Worm (Caenorhabditis elegans) whole organism, L1 larva: ENCODE results near the gene srw-84.

Experiments used
- egl-13 ChIP-seq: sonication (generic microtip); optimal IDR thresholded peaks from 2 replicates; lab custom pipeline; 2016; ENCODE audit warnings: missing genotype, missing genetic modification reagents, missing genetic modification characterization, missing compliant biosample characterization
- elt-2 ChIP-seq: sonication (generic microtip); optimal IDR thresholded peaks from 2 replicates; lab custom pipeline; 2016; ENCODE audit warnings: missing genetic modification characterization, mild to moderate bottlenecking, inconsistent platforms, missing compliant biosample characterization, missing genetic modification reagents
- fos-1 ChIP-seq: fragments of 150-350 bp; optimal IDR thresholded peaks from 2 replicates; lab custom pipeline; 2014; ENCODE audit warnings: missing biosample characterization, missing genetic modification characterization
- lin-13 ChIP-seq: fragments of 150-350 bp; optimal IDR thresholded peaks from 2 replicates; lab custom pipeline; 2014; ENCODE audit warnings: missing biosample characterization, missing genetic modification reagents, missing genetic modification characterization
- lin-15B ChIP-seq: fragments of 150-350 bp; sonication (generic microtip); optimal IDR thresholded peaks from 3 replicates; lab custom pipeline; 2014; ENCODE audit warnings: missing biosample characterization, missing genetic modification characterization
- mef-2 ChIP-seq: fragments of 150-350 bp; optimal IDR thresholded peaks from 2 replicates; lab custom pipeline; 2014; ENCODE audit warnings: missing biosample characterization, missing genetic modification characterization
- nhr-12 ChIP-seq: sonication (generic microtip); optimal IDR thresholded peaks from 2 replicates; lab custom pipeline; 2017; ENCODE audit warnings: missing biosample characterization, missing genetic modification characterization
- nhr-28 ChIP-seq: fragments of 150-350 bp; optimal IDR thresholded peaks from 2 replicates; lab custom pipeline; 2014; ENCODE audit warnings: missing biosample characterization, missing genetic modification characterization
- nhr-47 ChIP-seq: sonication (generic microtip); optimal IDR thresholded peaks from 2 replicates; lab custom pipeline; 2016; ENCODE audit warnings: mild to moderate bottlenecking, missing genetic modification characterization, moderate library complexity, missing compliant biosample characterization
- rnt-1 ChIP-seq: sonication (generic microtip); optimal IDR thresholded peaks from 2 replicates; lab custom pipeline; 2016; ENCODE audit warnings: mild to moderate bottlenecking, missing genetic modification characterization, moderate library complexity, missing compliant biosample characterization
- snpc-4 ChIP-seq: fragments of 150-350 bp; optimal IDR thresholded peaks from 2 replicates; lab custom pipeline; 2014; ENCODE audit warnings: missing biosample characterization, missing genetic modification characterization
- unc-62 ChIP-seq: fragments of 150-350 bp; optimal IDR thresholded peaks from 2 replicates; lab custom pipeline; 2014; ENCODE audit warnings: missing biosample characterization, missing genetic modification reagents, missing genetic modification characterization

- TF ChIP-seq nhr-28 (no peak), elt-2 (tag; lab: Kevin White, UChicago) (peak; percentile 32), lin-13 (GFP tag; lab: Kevin White, UChicago) (no peak), rnt-1 (tag; lab: Kevin White, UChicago) (no peak), snpc-4 (no peak), nhr-47 (no peak), fos-1 (tag; lab: Kevin White, UChicago) (no peak), mef-2 (tag; lab: Kevin White, UChicago) (no peak), lin-15B (no peak), nhr-12 (no peak), egl-13 (tag; lab: Kevin White, UChicago) (no peak), unc-62 (GFP tag; lab: Kevin White, UChicago) (no peak)
These were observed 20.4 kb downstream of the srw-84 start for ce11 chrV:19401429-19401828.
